3 worm cellular contexts compared by ENCODE assay signal in the genomic region with DNA sequence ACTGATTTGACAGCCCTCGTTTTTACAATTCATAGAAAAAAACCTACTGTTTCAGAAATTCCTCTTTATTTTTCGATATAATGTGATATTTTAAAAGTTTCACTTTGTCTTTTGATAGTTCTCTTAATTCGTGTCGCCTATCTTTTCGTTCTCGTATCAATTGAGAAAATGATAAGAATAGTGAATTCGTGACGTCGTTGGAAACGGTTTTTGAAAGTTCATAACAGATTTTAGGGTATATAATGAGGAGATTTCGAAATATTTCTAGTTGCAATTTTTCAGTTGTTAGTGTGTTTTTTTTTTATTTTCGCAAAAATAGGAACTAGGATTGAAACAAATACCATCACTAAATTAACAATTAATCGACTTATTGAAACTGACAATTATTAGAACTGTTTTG.
TF ChIP-seq lines count a peak whose summit lies in the region.

No protein-coding gene starts in this region.

TF ChIP-seq in whole organism, L1 larva, 84 proteins besides CTCF, POLR2A, EP300 and RAD21 (continues in another document):
- no peak for TF ChIP-seq egl-27 (tag; optimal IDR thresholded peaks at IDR 0.05; lab: Kevin White, UChicago)
- peak in 3 of 6 experiments; percentile 18 to 63 (median 25) for TF ChIP-seq elt-3 (tag; optimal IDR thresholded peaks at IDR 0.05; lab: Kevin White, UChicago)
- no peak for TF ChIP-seq unc-130 (tag; optimal IDR thresholded peaks at IDR 0.05; lab: Kevin White, UChicago)
- no peak for TF ChIP-seq mab-9 (GFP tag; IDR thresholded peaks at IDR 0.05; lab: Robert Waterston, UW)
- no peak for TF ChIP-seq skn-1 (tag; optimal IDR thresholded peaks at IDR 0.05; lab: Kevin White, UChicago)
- TF ChIP-seq C34B4.2 (tag; optimal IDR thresholded peaks at IDR 0.05; lab: Kevin White, UChicago), result no peak
- no peak for TF ChIP-seq fkh-8 (tag; optimal IDR thresholded peaks at IDR 0.05; lab: Kevin White, UChicago)
- TF ChIP-seq nhr-47 (tag; optimal IDR thresholded peaks at IDR 0.05; lab: Kevin White, UChicago), result no peak
- TF ChIP-seq hpl-2 (GFP tag; optimal IDR thresholded peaks at IDR 0.05; lab: Kevin White, UChicago), result no peak
- no peak for TF ChIP-seq ceh-8 (GFP tag; optimal IDR thresholded peaks at IDR 0.05; lab: Kevin White, UChicago)
- TF ChIP-seq efl-3 (GFP tag; optimal IDR thresholded peaks at IDR 0.05; lab: Kevin White, UChicago), result no peak
- no peak for TF ChIP-seq nhr-77 (tag; optimal IDR thresholded peaks at IDR 0.05; lab: Kevin White, UChicago)
- no peak for TF ChIP-seq sup-37 (GFP tag; optimal IDR thresholded peaks at IDR 0.05; lab: Kevin White, UChicago)
- TF ChIP-seq tbx-2 (tag; optimal IDR thresholded peaks at IDR 0.05; lab: Kevin White, UChicago), result no peak
- no peak for TF ChIP-seq fkh-4 (tag; optimal IDR thresholded peaks at IDR 0.05; lab: Kevin White, UChicago; ENCODE audit: borderline replicate concordance)
- TF ChIP-seq egl-13 (tag; optimal IDR thresholded peaks at IDR 0.05; lab: Kevin White, UChicago), result no peak
- TF ChIP-seq elt-2 (tag; optimal IDR thresholded peaks at IDR 0.05; lab: Kevin White, UChicago), result peak; percentile 12
- TF ChIP-seq blmp-1 (tag; optimal IDR thresholded peaks at IDR 0.05; lab: Kevin White, UChicago), result peak; percentile 48
- no peak for TF ChIP-seq lsy-2 (tag; optimal IDR thresholded peaks at IDR 0.05; lab: Kevin White, UChicago)
- TF ChIP-seq aly-2 (tag; optimal IDR thresholded peaks at IDR 0.05; lab: Kevin White, UChicago), result no peak
- no peak for TF ChIP-seq mep-1 (tag; optimal IDR thresholded peaks at IDR 0.05; lab: Kevin White, UChicago)
- TF ChIP-seq rnt-1 (tag; optimal IDR thresholded peaks at IDR 0.05; lab: Kevin White, UChicago), result no peak
- TF ChIP-seq nhr-71 (tag; optimal IDR thresholded peaks at IDR 0.05; lab: Kevin White, UChicago), result no peak
- TF ChIP-seq pax-3 (tag; optimal IDR thresholded peaks at IDR 0.05; lab: Kevin White, UChicago), result no peak
- no peak for TF ChIP-seq hlh-17 (GFP tag; optimal IDR thresholded peaks at IDR 0.05; lab: Kevin White, UChicago; ENCODE audit: borderline replicate concordance)
- TF ChIP-seq isw-1 (GFP tag; IDR thresholded peaks at IDR 0.05; lab: Robert Waterston, UW), result no peak
- TF ChIP-seq ceh-82 (tag; optimal IDR thresholded peaks at IDR 0.05; lab: Kevin White, UChicago), result no peak
- TF ChIP-seq C04F5.9 (tag; optimal IDR thresholded peaks at IDR 0.05; lab: Kevin White, UChicago), result no peak
- no peak for TF ChIP-seq nhr-90 (tag; optimal IDR thresholded peaks at IDR 0.05; lab: Kevin White, UChicago; ENCODE audit: poor library complexity)
- TF ChIP-seq ces-1 (GFP tag; optimal IDR thresholded peaks at IDR 0.05; lab: Kevin White, UChicago), result no peak

TF ChIP-seq in whole organism, L2 larva, 48 proteins besides CTCF, POLR2A, EP300 and RAD21:
- TF ChIP-seq nhr-25 (tag; optimal IDR thresholded peaks at IDR 0.05; lab: Kevin White, UChicago), result no peak
- peak; percentile 35 for TF ChIP-seq sma-9 (GFP tag; optimal IDR thresholded peaks at IDR 0.05; lab: Kevin White, UChicago)
- no peak for TF ChIP-seq sma-9 (tag; optimal IDR thresholded peaks at IDR 0.05; lab: Kevin White, UChicago)
- no peak for TF ChIP-seq egl-27 (tag; optimal IDR thresholded peaks at IDR 0.05; lab: Kevin White, UChicago)
- no peak for TF ChIP-seq snpc-4 (tag; optimal IDR thresholded peaks at IDR 0.05; lab: Kevin White, UChicago)
- TF ChIP-seq ama-1 (optimal IDR thresholded peaks at IDR 0.05; lab: Kevin White, UChicago), result no peak
- no peak for TF ChIP-seq nhr-11 (tag; optimal IDR thresholded peaks at IDR 0.05; lab: Kevin White, UChicago)
- no peak for TF ChIP-seq blmp-1 (tag; optimal IDR thresholded peaks at IDR 0.05; lab: Kevin White, UChicago; ENCODE audit: insufficient read depth)
- TF ChIP-seq ztf-11 (tag; optimal IDR thresholded peaks at IDR 0.05; lab: Kevin White, UChicago), result no peak
- TF ChIP-seq ztf-1 (GFP tag; conservative IDR thresholded peaks at IDR 0.05; lab: Robert Waterston, UW), result no peak
- no peak for TF ChIP-seq nhr-77 (tag; optimal IDR thresholded peaks at IDR 0.05; lab: Kevin White, UChicago)
- TF ChIP-seq fos-1 (tag; optimal IDR thresholded peaks at IDR 0.05; lab: Kevin White, UChicago), result peak; percentile 36
- TF ChIP-seq mdl-1 (tag; optimal IDR thresholded peaks at IDR 0.05; lab: Kevin White, UChicago), result no peak
- no peak for TF ChIP-seq peb-1 (tag; optimal IDR thresholded peaks at IDR 0.05; lab: Kevin White, UChicago)
- TF ChIP-seq nhr-6 (tag; optimal IDR thresholded peaks at IDR 0.05; lab: Kevin White, UChicago), result no peak

TF ChIP-seq in whole organism, L3 larva, 47 proteins besides CTCF, POLR2A, EP300 and RAD21:
- peak; percentile 14 for TF ChIP-seq elt-2 (tag; optimal IDR thresholded peaks at IDR 0.05; lab: Kevin White, UChicago)
- TF ChIP-seq aly-2 (tag; optimal IDR thresholded peaks at IDR 0.05; lab: Kevin White, UChicago), result no peak
- TF ChIP-seq unc-62 (GFP tag; optimal IDR thresholded peaks at IDR 0.05; lab: Kevin White, UChicago), result no peak
- TF ChIP-seq nfya-1 (tag; optimal IDR thresholded peaks at IDR 0.05; lab: Kevin White, UChicago; ENCODE audit: insufficient read depth), result no peak
- TF ChIP-seq elt-3 (tag; optimal IDR thresholded peaks at IDR 0.05; lab: Kevin White, UChicago), result no peak
- no peak for TF ChIP-seq nhr-12 (tag; optimal IDR thresholded peaks at IDR 0.05; lab: Kevin White, UChicago)

Comparison
In these comparisons a context has a peak if more than half of its experiments do, and no peak if none do; other contexts are left out.
1. Of the 22 proteins assayed by ChIP-seq in both whole organism, L1 larva and whole organism, L2 larva: peak only in whole organism, L1 larva: blmp-1; only in whole organism, L2 larva: fos-1; in both: none; in neither: 19; mixed calls (peak in some experiments, not most) for 1.